Worm (Caenorhabditis elegans): Measurements from ENCODE around the gene T02E9.6.

ce11 chrV:11312904-11313303 lies 21.2 kb downstream of the T02E9.6 start:
- no peak for TF ChIP-seq tra-4 (tag; optimal IDR thresholded peaks at IDR 0.05)
- TF ChIP-seq ceh-36 (tag; optimal IDR thresholded peaks at IDR 0.05), result no peak
- TF ChIP-seq ama-1 (optimal IDR thresholded peaks at IDR 0.05), result no peak
- no peak for TF ChIP-seq ceh-13 (GFP tag; optimal IDR thresholded peaks at IDR 0.05)
- TF ChIP-seq tbx-11 (GFP tag; IDR thresholded peaks at IDR 0.05), result no peak
- no peak for TF ChIP-seq pes-1 (GFP tag; IDR thresholded peaks at IDR 0.05)
